Worm (Caenorhabditis elegans) whole organism, L3 larva: ENCODE results near the gene mbk-1.
A peak's percentile ranks its signal among the peaks of the same experiment; 100 is the strongest.

Experiments used
- R02D3.7 ChIP-seq: fragments of 150-350 bp; optimal IDR thresholded peaks from 2 replicates; lab custom pipeline; 2014; ENCODE audit warnings: missing biosample characterization, missing genetic modification characterization
- ZK546.5 ChIP-seq: sonication (generic microtip); optimal IDR thresholded peaks from 2 replicates; lab custom pipeline; 2017; ENCODE audit warnings: missing biosample characterization, missing genetic modification characterization
- aly-2 ChIP-seq: fragments of 150-350 bp; optimal IDR thresholded peaks from 2 replicates; lab custom pipeline; 2014; ENCODE audit warnings: missing biosample characterization, missing genetic modification characterization
- ama-1 ChIP-seq: fragments of 150-350 bp; optimal IDR thresholded peaks from 2 replicates; lab custom pipeline; 2018
- ceh-16 ChIP-seq: sonication (generic microtip); optimal IDR thresholded peaks from 2 replicates; lab custom pipeline; 2017; ENCODE audit warnings: missing biosample characterization, missing genetic modification characterization
- ceh-28 ChIP-seq: fragments of 150-350 bp; optimal IDR thresholded peaks from 2 replicates; lab custom pipeline; 2014; ENCODE audit warnings: missing biosample characterization, missing genetic modification reagents, missing genetic modification characterization
- ceh-82 ChIP-seq: fragments of 150-350 bp; optimal IDR thresholded peaks from 2 replicates; lab custom pipeline; 2014; ENCODE audit warnings: missing biosample characterization, missing genetic modification characterization
- ceh-9 ChIP-seq: sonication (generic microtip); optimal IDR thresholded peaks from 2 replicates; lab custom pipeline; 2018; ENCODE audit warnings: missing biosample characterization, missing genetic modification characterization
- daf-12 ChIP-seq: fragments of 150-350 bp; optimal IDR thresholded peaks from 2 replicates; lab custom pipeline; 2014; ENCODE audit warnings: missing biosample characterization, missing genetic modification reagents, missing genetic modification characterization
- egl-27 ChIP-seq: sonication (generic microtip); optimal IDR thresholded peaks from 4 replicates; lab custom pipeline; 2017; ENCODE audit warnings: missing biosample characterization, missing genetic modification reagents, missing genetic modification characterization
- egl-5 ChIP-seq: fragments of 150-350 bp; optimal IDR thresholded peaks from 2 replicates; lab custom pipeline; 2017; ENCODE audit warnings: missing biosample characterization, missing genetic modification reagents, missing genetic modification characterization, inconsistent platforms
- elt-1 ChIP-seq: fragments of 150-350 bp; optimal IDR thresholded peaks from 2 replicates; lab custom pipeline; 2014; ENCODE audit warnings: missing biosample characterization, missing genetic modification characterization
- elt-2 ChIP-seq: sonication (generic microtip); optimal IDR thresholded peaks from 2 replicates; lab custom pipeline; 2016; ENCODE audit warnings: missing genetic modification reagents, mild to moderate bottlenecking, missing genetic modification characterization, missing compliant biosample characterization
- elt-3 ChIP-seq, 3 experiments: fragments of 150-350 bp in 1 of 3; sonication (generic microtip) in 2 of 3; optimal IDR thresholded peaks; 2 replicates in 2 of 3; 4 replicates in 1 of 3; lab custom pipeline; 2014 to 2017; ENCODE audit warnings: missing biosample characterization in 3 of 3, missing genetic modification characterization in 3 of 3
- eor-1 ChIP-seq, 2 experiments: fragments of 150-350 bp; optimal IDR thresholded peaks; 2 replicates each; lab custom pipeline; 2014 to 2018; ENCODE audit warnings: missing biosample characterization in 2 of 2, missing genetic modification characterization in 2 of 2
- fkh-10 ChIP-seq: sonication (generic microtip); optimal IDR thresholded peaks from 2 replicates; lab custom pipeline; 2017; ENCODE audit warnings: missing biosample characterization, missing genetic modification reagents, missing genetic modification characterization
- fkh-2 ChIP-seq: fragments of 150-350 bp; optimal IDR thresholded peaks from 2 replicates; lab custom pipeline; 2014; ENCODE audit warnings: missing biosample characterization, missing genetic modification reagents, missing genetic modification characterization
- fos-1 ChIP-seq: fragments of 150-350 bp; optimal IDR thresholded peaks from 2 replicates; lab custom pipeline; 2014; ENCODE audit warnings: missing biosample characterization, missing genetic modification characterization
- hmg-11 ChIP-seq: sonication (generic microtip); optimal IDR thresholded peaks from 2 replicates; lab custom pipeline; 2016; ENCODE audit warnings: missing genetic modification characterization, missing compliant biosample characterization
- jun-1 ChIP-seq: fragments of 150-350 bp; optimal IDR thresholded peaks from 2 replicates; lab custom pipeline; 2014; ENCODE audit warnings: missing biosample characterization, missing genetic modification reagents, missing genetic modification characterization
- lin-15B ChIP-seq: fragments of 150-350 bp; optimal IDR thresholded peaks from 2 replicates; lab custom pipeline; 2014; ENCODE audit warnings: missing biosample characterization, missing genetic modification characterization
- lin-39 ChIP-seq: fragments of 150-350 bp; optimal IDR thresholded peaks from 2 replicates; lab custom pipeline; 2018; ENCODE audit warnings: missing biosample characterization, missing genetic modification reagents, missing genetic modification characterization
- lsy-12 ChIP-seq: sonication (generic microtip); optimal IDR thresholded peaks from 2 replicates; lab custom pipeline; 2016; ENCODE audit warnings: mild to moderate bottlenecking, missing genetic modification characterization, missing compliant biosample characterization
- mdl-1 ChIP-seq: fragments of 150-350 bp; optimal IDR thresholded peaks from 2 replicates; lab custom pipeline; 2014; ENCODE audit warnings: missing biosample characterization, missing genetic modification characterization
- mml-1 ChIP-seq: fragments of 150-350 bp; sonication (generic microtip); optimal IDR thresholded peaks from 3 replicates; lab custom pipeline; 2014; ENCODE audit warnings: missing biosample characterization, missing genetic modification characterization
- nfya-1 ChIP-seq: sonication (generic microtip); optimal IDR thresholded peaks from 2 replicates; lab custom pipeline; 2017; ENCODE audit warnings: missing genetic modification characterization, mild to moderate bottlenecking, missing compliant biosample characterization, antibody characterized with exemption, moderate library complexity; ENCODE audit not compliant: insufficient read depth
- nhr-11 ChIP-seq: fragments of 150-350 bp; optimal IDR thresholded peaks from 2 replicates; lab custom pipeline; 2014; ENCODE audit warnings: missing biosample characterization, missing genetic modification characterization
- nhr-12 ChIP-seq: fragments of 150-350 bp; optimal IDR thresholded peaks from 2 replicates; lab custom pipeline; 2014; ENCODE audit warnings: missing biosample characterization, missing genetic modification characterization
- nhr-23 ChIP-seq: fragments of 150-350 bp; optimal IDR thresholded peaks from 2 replicates; lab custom pipeline; 2014; ENCODE audit warnings: missing biosample characterization, missing genetic modification reagents, missing genetic modification characterization
- nhr-237 ChIP-seq: fragments of 150-350 bp; optimal IDR thresholded peaks from 2 replicates; lab custom pipeline; 2014; ENCODE audit warnings: missing biosample characterization, missing genetic modification characterization
- nhr-25 ChIP-seq: sonication (generic microtip); optimal IDR thresholded peaks from 2 replicates; lab custom pipeline; 2017; ENCODE audit warnings: missing biosample characterization, missing genetic modification characterization
- nhr-28 ChIP-seq: fragments of 150-350 bp; optimal IDR thresholded peaks from 2 replicates; lab custom pipeline; 2014; ENCODE audit warnings: missing biosample characterization, missing genetic modification characterization
- nhr-43 ChIP-seq: sonication (generic microtip); optimal IDR thresholded peaks from 2 replicates; lab custom pipeline; 2016; ENCODE audit warnings: mild to moderate bottlenecking, missing genetic modification characterization, missing compliant biosample characterization; ENCODE audit not compliant: poor library complexity, severe bottlenecking
- nhr-67 ChIP-seq: fragments of 150-350 bp; optimal IDR thresholded peaks from 2 replicates; lab custom pipeline; 2014; ENCODE audit warnings: missing biosample characterization, missing genetic modification characterization
- nhr-76 ChIP-seq: fragments of 150-350 bp; sonication (generic microtip); optimal IDR thresholded peaks from 5 replicates; lab custom pipeline; 2014; ENCODE audit warnings: missing biosample characterization, missing genetic modification characterization
- nhr-77 ChIP-seq: fragments of 150-350 bp; optimal IDR thresholded peaks from 2 replicates; lab custom pipeline; 2014; ENCODE audit warnings: missing biosample characterization, missing genetic modification characterization
- pha-4 ChIP-seq: fragments of 150-350 bp; optimal IDR thresholded peaks from 2 replicates; lab custom pipeline; 2014; ENCODE audit warnings: missing biosample characterization, missing genetic modification reagents, missing genetic modification characterization
- pqm-1 ChIP-seq: fragments of 150-350 bp; optimal IDR thresholded peaks from 2 replicates; lab custom pipeline; 2017; ENCODE audit warnings: missing biosample characterization, missing genetic modification characterization, inconsistent platforms
- sea-2 ChIP-seq: fragments of 150-350 bp; sonication (generic microtip); optimal IDR thresholded peaks from 4 replicates; lab custom pipeline; 2014; ENCODE audit warnings: missing biosample characterization, missing genetic modification reagents, missing genetic modification characterization
- skn-1 ChIP-seq: fragments of 150-350 bp; optimal IDR thresholded peaks from 2 replicates; lab custom pipeline; 2014; ENCODE audit warnings: missing biosample characterization, missing genetic modification characterization
- snpc-4 ChIP-seq: fragments of 150-350 bp; optimal IDR thresholded peaks from 2 replicates; lab custom pipeline; 2014; ENCODE audit warnings: missing biosample characterization, missing genetic modification characterization
- tbx-2 ChIP-seq: sonication (generic microtip); optimal IDR thresholded peaks from 2 replicates; lab custom pipeline; 2016; ENCODE audit warnings: mild to moderate bottlenecking, missing genetic modification characterization, missing compliant biosample characterization
- unc-39 ChIP-seq: sonication (generic microtip); optimal IDR thresholded peaks from 4 replicates; lab custom pipeline; 2017; ENCODE audit warnings: missing biosample characterization, missing genetic modification characterization
- unc-62 ChIP-seq: fragments of 150-350 bp; sonication (generic microtip); optimal IDR thresholded peaks from 4 replicates; lab custom pipeline; 2014; ENCODE audit warnings: missing biosample characterization, missing genetic modification reagents, missing genetic modification characterization
- zag-1 ChIP-seq: fragments of 150-350 bp; optimal IDR thresholded peaks from 2 replicates; lab custom pipeline; 2014; ENCODE audit warnings: missing biosample characterization, missing genetic modification characterization
- ztf-11 ChIP-seq: fragments of 150-350 bp; optimal IDR thresholded peaks from 2 replicates; lab custom pipeline; 2014; ENCODE audit warnings: missing biosample characterization, missing genetic modification characterization
- ztf-4 ChIP-seq: fragments of 150-350 bp; optimal IDR thresholded peaks from 2 replicates; lab custom pipeline; 2014; ENCODE audit warnings: missing biosample characterization, missing genetic modification characterization

Gene mbk-1

ce11 chrX:14791195-14791739 is 33.1 kb downstream of the mbk-1 start:
- TF ChIP-seq mdl-1 (no peak), nhr-43 (peak; percentile 52), nfya-1 (tag; lab: Kevin White, UChicago) (peak; percentile 13), aly-2 (tag; lab: Kevin White, UChicago) (no peak), ama-1 (lab: Kevin White, UChicago) (peak; percentile 64)
- TF ChIP-seq, all 47 proteins: peak for 3

ce11 chrX:14790320-14791048 is 33.9 kb downstream of the mbk-1 start, which contains the start of gene tatn-1:
TSS of gene tatn-1 (plus strand) at chrX:14791008.
- TF ChIP-seq skn-1 (tag; lab: Kevin White, UChicago) = peak; percentile 53
- TF ChIP-seq hmg-11 (tag; lab: Kevin White, UChicago) = no peak
- no peak for TF ChIP-seq eor-1 (tag; optimal IDR thresholded peaks at IDR 0.05; lab: Kevin White, UChicago)
- TF ChIP-seq lsy-12 (tag; lab: Kevin White, UChicago) = no peak
- no peak for TF ChIP-seq egl-27 (tag; lab: Kevin White, UChicago)
- TF ChIP-seq mml-1 (tag; lab: Kevin White, UChicago) = no peak
- TF ChIP-seq egl-5 (tag; lab: Kevin White, UChicago) = peak; percentile 16
- peak; percentile 16 for TF ChIP-seq nfya-1 (tag; lab: Kevin White, UChicago)
- TF ChIP-seq nhr-76 (tag; lab: Kevin White, UChicago) = no peak
- TF ChIP-seq nhr-12 (tag; lab: Kevin White, UChicago) = no peak
- TF ChIP-seq mdl-1 = peak; percentile 93
- peak; percentile 69 for TF ChIP-seq pqm-1 (tag; lab: Kevin White, UChicago)
- no peak for TF ChIP-seq fkh-10 (GFP tag; lab: Kevin White, UChicago)
- peak in 1 of 3 experiments; percentile 66 for TF ChIP-seq elt-3 (tag; optimal IDR thresholded peaks at IDR 0.05; lab: Kevin White, UChicago)
- no peak for TF ChIP-seq ztf-4 (tag; lab: Kevin White, UChicago)
- no peak for TF ChIP-seq daf-12 (tag; lab: Kevin White, UChicago)
- no peak for TF ChIP-seq ZK546.5 (tag; lab: Kevin White, UChicago)
- peak; percentile 98 for TF ChIP-seq nhr-25 (tag; lab: Kevin White, UChicago)
- TF ChIP-seq elt-2 (tag; lab: Kevin White, UChicago) = peak; percentile 98
- TF ChIP-seq nhr-67 (tag; lab: Kevin White, UChicago) = no peak
- no peak for TF ChIP-seq aly-2 (tag; lab: Kevin White, UChicago)
- TF ChIP-seq ceh-16 (tag; lab: Kevin White, UChicago) = no peak
- TF ChIP-seq nhr-11 = no peak
- TF ChIP-seq tbx-2 (tag; lab: Kevin White, UChicago) = peak; percentile 82
- TF ChIP-seq lin-39 (tag; lab: Kevin White, UChicago) = no peak
- no peak for TF ChIP-seq nhr-237 (tag; lab: Kevin White, UChicago)
- TF ChIP-seq nhr-43 = peak; percentile 97
- TF ChIP-seq ama-1 (lab: Kevin White, UChicago) = no peak
- no peak for TF ChIP-seq unc-39 (tag; lab: Kevin White, UChicago)
- TF ChIP-seq sea-2 = no peak
- TF ChIP-seq ceh-28 = peak; percentile 21
- no peak for TF ChIP-seq pha-4 (tag; lab: Kevin White, UChicago)
- peak; percentile 97 for TF ChIP-seq elt-1
- TF ChIP-seq ztf-11 (tag; lab: Kevin White, UChicago) = no peak
- no peak for TF ChIP-seq lin-15B (tag; lab: Kevin White, UChicago)
- no peak for TF ChIP-seq fos-1 (tag; lab: Kevin White, UChicago)
- TF ChIP-seq zag-1 (tag; lab: Kevin White, UChicago) = no peak
- TF ChIP-seq jun-1 (tag; lab: Kevin White, UChicago) = peak; percentile 83
- TF ChIP-seq ceh-82 = no peak
- peak; percentile 43 for TF ChIP-seq unc-62
- TF ChIP-seq fkh-2 (tag; lab: Kevin White, UChicago) = no peak
- TF ChIP-seq snpc-4 = no peak
- peak; percentile 9 for TF ChIP-seq nhr-77 (tag; lab: Kevin White, UChicago)
- peak; percentile 98 for TF ChIP-seq nhr-23 (tag; lab: Kevin White, UChicago)
- TF ChIP-seq nhr-28 = no peak
- TF ChIP-seq R02D3.7 = no peak
- no peak for TF ChIP-seq ceh-9 (tag; lab: Kevin White, UChicago)
- TF ChIP-seq, all 47 proteins: peak for 16
